Worm (Caenorhabditis elegans) whole organism, L3 larva: ENCODE data around the gene bre-5.

ENCODE experiments used
- egl-27 ChIP-seq: sonication (generic microtip); optimal IDR thresholded peaks from 4 replicates; lab custom pipeline; 2017; ENCODE audit warnings: missing biosample characterization, missing genetic modification reagents, missing genetic modification characterization
- elt-1 ChIP-seq: fragments of 150-350 bp; optimal IDR thresholded peaks from 2 replicates; lab custom pipeline; 2014; ENCODE audit warnings: missing biosample characterization, missing genetic modification characterization
- hmg-11 ChIP-seq: sonication (generic microtip); optimal IDR thresholded peaks from 2 replicates; lab custom pipeline; 2016; ENCODE audit warnings: missing genetic modification characterization, missing compliant biosample characterization
- nfya-1 ChIP-seq: sonication (generic microtip); optimal IDR thresholded peaks from 2 replicates; lab custom pipeline; 2017; ENCODE audit warnings: missing genetic modification characterization, mild to moderate bottlenecking, missing compliant biosample characterization, antibody characterized with exemption, moderate library complexity; ENCODE audit not compliant: insufficient read depth
- nhr-23 ChIP-seq: fragments of 150-350 bp; optimal IDR thresholded peaks from 2 replicates; lab custom pipeline; 2014; ENCODE audit warnings: missing biosample characterization, missing genetic modification reagents, missing genetic modification characterization
- nhr-77 ChIP-seq: fragments of 150-350 bp; optimal IDR thresholded peaks from 2 replicates; lab custom pipeline; 2014; ENCODE audit warnings: missing biosample characterization, missing genetic modification characterization
- sea-2 ChIP-seq: fragments of 150-350 bp; sonication (generic microtip); optimal IDR thresholded peaks from 4 replicates; lab custom pipeline; 2014; ENCODE audit warnings: missing biosample characterization, missing genetic modification reagents, missing genetic modification characterization
- snpc-4 ChIP-seq: fragments of 150-350 bp; optimal IDR thresholded peaks from 2 replicates; lab custom pipeline; 2014; ENCODE audit warnings: missing biosample characterization, missing genetic modification characterization
- unc-62 ChIP-seq: fragments of 150-350 bp; sonication (generic microtip); optimal IDR thresholded peaks from 4 replicates; lab custom pipeline; 2014; ENCODE audit warnings: missing biosample characterization, missing genetic modification reagents, missing genetic modification characterization

DNA sequence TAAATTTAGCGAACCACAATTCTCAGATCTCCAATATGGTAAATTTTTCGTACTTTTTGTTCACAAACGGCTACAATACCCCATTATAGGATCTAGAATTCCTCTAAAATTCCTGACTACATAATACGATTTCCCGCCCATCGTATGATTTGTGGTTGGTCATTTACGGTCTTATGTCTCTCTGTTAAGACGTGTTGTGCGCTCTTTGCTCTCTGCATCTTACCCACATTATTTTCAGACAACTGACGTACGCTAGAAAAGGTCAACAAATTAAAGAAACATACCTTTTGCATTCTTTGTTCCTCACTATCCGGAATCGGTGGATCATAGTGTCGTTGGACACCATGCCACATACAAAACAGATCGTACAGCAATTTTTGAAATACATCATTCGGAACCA is 8.0 kb downstream of the bre-5 start:
- TF ChIP-seq sea-2 (GFP tag; lab: Kevin White, UChicago) (no peak), egl-27 (no peak), elt-1 (tag; lab: Kevin White, UChicago) (no peak), nhr-23 (tag; lab: Kevin White, UChicago) (no peak), nfya-1 (no peak), nhr-77 (tag; lab: Kevin White, UChicago) (no peak), hmg-11 (no peak), snpc-4 (no peak), unc-62 (GFP tag; lab: Kevin White, UChicago) (no peak)
